Worm (Caenorhabditis elegans) whole organism, L2 larva: ENCODE results near the gene R01H2.7.

Experiments used
- ama-1 ChIP-seq: fragments of 150-350 bp; optimal IDR thresholded peaks from 2 replicates; lab custom pipeline; 2018; ENCODE audit warnings: inconsistent platforms
- ceh-82 ChIP-seq: fragments of 150-350 bp; optimal IDR thresholded peaks from 2 replicates; lab custom pipeline; 2014; ENCODE audit warnings: missing biosample characterization, missing genetic modification characterization
- egl-27 ChIP-seq: sonication (generic microtip); optimal IDR thresholded peaks from 3 replicates; lab custom pipeline; 2017; ENCODE audit warnings: missing biosample characterization, missing genetic modification reagents, missing genetic modification characterization
- lin-13 ChIP-seq: fragments of 150-350 bp; optimal IDR thresholded peaks from 2 replicates; lab custom pipeline; 2014; ENCODE audit warnings: missing biosample characterization, missing genetic modification reagents, missing genetic modification characterization
- nhr-11 ChIP-seq: fragments of 150-350 bp; optimal IDR thresholded peaks from 2 replicates; lab custom pipeline; 2014; ENCODE audit warnings: missing biosample characterization, missing genetic modification characterization
- nhr-6 ChIP-seq: fragments of 150-350 bp; optimal IDR thresholded peaks from 2 replicates; lab custom pipeline; 2014; ENCODE audit warnings: missing biosample characterization, missing genetic modification characterization
- nhr-77 ChIP-seq: fragments of 150-350 bp; optimal IDR thresholded peaks from 2 replicates; lab custom pipeline; 2014; ENCODE audit warnings: missing biosample characterization, missing genetic modification characterization
- skn-1 ChIP-seq: sonication (generic microtip); optimal IDR thresholded peaks from 2 replicates; lab custom pipeline; 2017; ENCODE audit warnings: missing biosample characterization, missing genetic modification characterization
- unc-62 ChIP-seq: fragments of 150-350 bp; optimal IDR thresholded peaks from 2 replicates; lab custom pipeline; 2014; ENCODE audit warnings: missing biosample characterization, missing genetic modification reagents, missing genetic modification characterization
- zag-1 ChIP-seq: fragments of 150-350 bp; optimal IDR thresholded peaks from 2 replicates; lab custom pipeline; 2014; ENCODE audit warnings: missing biosample characterization, missing genetic modification characterization

DNA sequence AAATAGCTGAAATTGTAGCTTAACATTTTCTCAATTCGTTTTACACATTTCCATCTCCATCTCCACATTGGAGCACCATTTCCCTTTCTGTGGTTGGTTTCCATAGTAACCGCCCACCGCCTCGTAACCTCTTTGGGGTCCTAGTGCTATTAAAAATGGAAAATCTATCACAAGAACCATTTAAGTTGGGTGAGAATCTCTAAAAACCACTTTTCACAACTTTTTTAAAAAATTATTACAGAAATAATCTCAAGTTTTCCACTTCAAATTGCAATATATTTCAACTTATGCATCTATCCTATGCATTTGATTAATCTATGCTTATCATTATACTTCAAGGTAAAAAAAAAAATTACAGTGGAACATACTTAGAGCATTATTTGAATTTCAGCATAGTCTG is 24.4 kb upstream of the R01H2.7 start, which contains the start of gene tmem-17:
- TF ChIP-seq zag-1 (tag; lab: Kevin White, UChicago) (no peak), lin-13 (GFP tag; lab: Kevin White, UChicago) (no peak), nhr-11 (no peak), unc-62 (GFP tag; lab: Kevin White, UChicago) (no peak), nhr-77 (tag; lab: Kevin White, UChicago) (no peak), ama-1 (lab: Kevin White, UChicago) (no peak), skn-1 (tag; lab: Kevin White, UChicago) (no peak), egl-27 (no peak), ceh-82 (tag; lab: Kevin White, UChicago) (no peak), nhr-6 (tag; lab: Kevin White, UChicago) (no peak)
